Worm (Caenorhabditis elegans): Measurements from ENCODE around the gene pezo-1.

DNA sequence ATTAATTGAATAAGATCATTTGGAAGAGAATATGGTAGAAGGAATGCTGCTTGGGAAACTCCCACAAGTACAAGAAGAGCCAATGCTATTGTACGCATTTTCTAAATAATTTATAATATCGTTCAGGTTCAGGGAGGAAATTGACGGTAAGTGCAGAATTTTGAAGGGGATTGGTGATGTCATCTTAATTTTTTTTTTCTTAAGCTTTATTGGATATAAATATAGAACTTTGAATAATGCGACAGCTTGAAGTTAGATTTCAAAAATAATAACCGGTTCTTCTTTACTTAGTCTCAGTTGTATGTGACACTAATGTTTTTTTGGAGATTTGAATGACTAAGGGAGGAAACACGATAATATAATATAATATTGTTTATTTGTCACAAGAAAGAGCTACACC lies 35.6 kb downstream of the pezo-1 start, which contains the start of gene nspg-7.1:
- TF ChIP-seq lin-13 (GFP tag; optimal IDR thresholded peaks at IDR 0.05) (no peak), skn-1 (tag; optimal IDR thresholded peaks at IDR 0.05) (no peak), lin-39 (tag; optimal IDR thresholded peaks at IDR 0.05) (no peak), ama-1 (optimal IDR thresholded peaks at IDR 0.05) (no peak)

All from whole organism, L4 larva.